Fruit fly (Drosophila melanogaster): Measurements from ENCODE around the gene eIF2Bepsilon.
A peak's percentile ranks its signal among the peaks of the same experiment; 100 is the strongest.

Gene eIF2Bepsilon

dm6 chrX:1899445-1900085 is 23.1 kb downstream of the eIF2Bepsilon start:
- TF ChIP-seq usp (GFP tag; optimal IDR thresholded peaks at IDR 0.05) (no peak), Dif (GFP tag; optimal IDR thresholded peaks at IDR 0.05; ENCODE audit: partially characterized antibody) (peak; percentile 35), N (GFP tag; optimal IDR thresholded peaks at IDR 0.05) (peak; percentile 55), tai (GFP tag; optimal IDR thresholded peaks at IDR 0.05) (no peak), woc (GFP tag; optimal IDR thresholded peaks at IDR 0.05) (no peak), psq (GFP tag; optimal IDR thresholded peaks at IDR 0.05) (no peak), sv (GFP tag; optimal IDR thresholded peaks at IDR 0.05) (no peak), Jra (GFP tag; optimal IDR thresholded peaks at IDR 0.05) (no peak)

- TF ChIP-seq foxo (GFP tag; optimal IDR thresholded peaks at IDR 0.05) = peak in 1 of 2 experiments; percentile 60
- TF ChIP-seq psq (GFP tag; optimal IDR thresholded peaks at IDR 0.05) = no peak
- peak; percentile 43 for TF ChIP-seq Sp1 (GFP tag; optimal IDR thresholded peaks at IDR 0.05)
- peak; percentile 56 for TF ChIP-seq h (GFP tag; optimal IDR thresholded peaks at IDR 0.05)
- peak; percentile 54 for TF ChIP-seq ey (GFP tag; optimal IDR thresholded peaks at IDR 0.05)
- TF ChIP-seq fru (GFP tag; optimal IDR thresholded peaks at IDR 0.05) = peak; percentile 45
- TF ChIP-seq lola (GFP tag; optimal IDR thresholded peaks at IDR 0.05) = no peak
- peak; percentile 31 for TF ChIP-seq HLH106 (tag; optimal IDR thresholded peaks at IDR 0.05)
Observed at dm6 chrX:1897384-1897783, 25.3 kb downstream of the eIF2Bepsilon start.

- no peak for TF ChIP-seq lola (GFP tag; optimal IDR thresholded peaks at IDR 0.05)
- TF ChIP-seq dl (GFP tag; optimal IDR thresholded peaks at IDR 0.05; ENCODE audit: insufficient read depth in 1 of 2, partially characterized antibody in 2 of 2) = no peak
Observed at dm6 chrX:1893532-1893931, 29.1 kb downstream of the eIF2Bepsilon start.

dm6 chrX:1889926-1890325 is 32.7 kb downstream of the eIF2Bepsilon start, which contains the start of the genes trr and mRpL16:
Gene trr (minus strand): TSS chrX:1889950.
Gene mRpL16 (plus strand): TSS chrX:1890256.
- no peak for TF ChIP-seq OdsH (GFP tag; optimal IDR thresholded peaks at IDR 0.05)
- no peak for TF ChIP-seq Hnf4 (GFP tag; optimal IDR thresholded peaks at IDR 0.05)
- no peak for TF ChIP-seq Rel (GFP tag; optimal IDR thresholded peaks at IDR 0.05)
- TF ChIP-seq Rel (tag; optimal IDR thresholded peaks at IDR 0.05) = peak; percentile 52
- no peak for TF ChIP-seq Abd-B (GFP tag; optimal IDR thresholded peaks at IDR 0.05)
- TF ChIP-seq Myc (optimal IDR thresholded peaks at IDR 0.05) = peak; percentile 63
- TF ChIP-seq CG9705 (GFP tag; optimal IDR thresholded peaks at IDR 0.05) = peak; percentile 33
- TF ChIP-seq Jra (GFP tag; optimal IDR thresholded peaks at IDR 0.05) = no peak
- TF ChIP-seq Vsx2 (GFP tag; optimal IDR thresholded peaks at IDR 0.05; ENCODE audit: partially characterized antibody) = no peak
- TF ChIP-seq Dif (GFP tag; optimal IDR thresholded peaks at IDR 0.05; ENCODE audit: partially characterized antibody) = no peak
- TF ChIP-seq h (GFP tag; optimal IDR thresholded peaks at IDR 0.05) = no peak
- TF ChIP-seq CrebA (GFP tag; optimal IDR thresholded peaks at IDR 0.05; ENCODE audit: borderline replicate concordance) = no peak
- no peak for TF ChIP-seq fru (GFP tag; optimal IDR thresholded peaks at IDR 0.05)
- TF ChIP-seq CG32264 (GFP tag; optimal IDR thresholded peaks at IDR 0.05) = no peak
- no peak for TF ChIP-seq sv (GFP tag; optimal IDR thresholded peaks at IDR 0.05)
- TF ChIP-seq Hr83 (GFP tag; optimal IDR thresholded peaks at IDR 0.05; ENCODE audit: poor library complexity, severe bottlenecking) = no peak
- no peak for TF ChIP-seq dl (GFP tag; optimal IDR thresholded peaks at IDR 0.05; ENCODE audit: insufficient read depth in 1 of 2, partially characterized antibody in 2 of 2)
- no peak for TF ChIP-seq tai (GFP tag; optimal IDR thresholded peaks at IDR 0.05)
- peak; percentile 58 for TF ChIP-seq HLH106 (tag; optimal IDR thresholded peaks at IDR 0.05)
- no peak for TF ChIP-seq Hr78 (GFP tag; optimal IDR thresholded peaks at IDR 0.05)
- no peak for TF ChIP-seq foxo (GFP tag; optimal IDR thresholded peaks at IDR 0.05)
- TF ChIP-seq Sp1 (GFP tag; optimal IDR thresholded peaks at IDR 0.05) = peak; percentile 43
- TF ChIP-seq Mio (GFP tag; optimal IDR thresholded peaks at IDR 0.05) = no peak
- TF ChIP-seq GATAd (GFP tag; optimal IDR thresholded peaks at IDR 0.05) = no peak
- TF ChIP-seq pan (optimal IDR thresholded peaks at IDR 0.05) = no peak
- no peak for TF ChIP-seq ey (GFP tag; optimal IDR thresholded peaks at IDR 0.05)
- no peak for TF ChIP-seq rgr (GFP tag; optimal IDR thresholded peaks at IDR 0.05)
- no peak for TF ChIP-seq brk (GFP tag; optimal IDR thresholded peaks at IDR 0.05)
- TF ChIP-seq dmrt93B (GFP tag; optimal IDR thresholded peaks at IDR 0.05) = no peak
- no peak for TF ChIP-seq jim (GFP tag; optimal IDR thresholded peaks at IDR 0.05)

Data from whole organism, wandering third instar larva.